Worm (Caenorhabditis elegans) whole organism, mixed stage, embryonic: ENCODE results near the gene Y53F4B.10.

Experiments
- blmp-1 ChIP-seq: fragments of 150-350 bp; optimal IDR thresholded peaks from 2 replicates; lab custom pipeline; 2014; ENCODE audit warnings: missing biosample characterization, missing genetic modification characterization
- ceh-39 ChIP-seq: fragments of 150-350 bp; optimal IDR thresholded peaks from 2 replicates; lab custom pipeline; 2014; ENCODE audit warnings: missing biosample characterization, missing genetic modification characterization
- ceh-43 ChIP-seq: fragments of 200-800 bp; sonication (Bioruptor generic); optimal IDR thresholded peaks from 2 replicates; lab custom pipeline; 2018; ENCODE audit warnings: mild to moderate bottlenecking, missing genetic modification characterization, moderate library complexity, missing compliant biosample characterization
- ceh-83 ChIP-seq: fragments of 200-800 bp; sonication (Bioruptor generic); optimal IDR thresholded peaks from 2 replicates; lab custom pipeline; 2018; ENCODE audit warnings: mild to moderate bottlenecking, missing genetic modification characterization, missing compliant biosample characterization
- ces-1 ChIP-seq: fragments of 150-350 bp; optimal IDR thresholded peaks from 2 replicates; lab custom pipeline; 2014; ENCODE audit warnings: missing biosample characterization, missing genetic modification reagents, missing genetic modification characterization
- cnd-1 ChIP-seq: fragments of 200-800 bp; sonication (Bioruptor generic); optimal IDR thresholded peaks from 2 replicates; lab custom pipeline; 2018; ENCODE audit warnings: mild to moderate bottlenecking, missing genetic modification characterization, missing compliant biosample characterization
- drap-1 ChIP-seq: fragments of 200-800 bp; sonication (Bioruptor generic); optimal IDR thresholded peaks from 3 replicates; lab custom pipeline; 2018; ENCODE audit warnings: mild to moderate bottlenecking, missing genetic modification characterization, missing compliant biosample characterization
- elt-1 ChIP-seq: sonication (generic microtip); optimal IDR thresholded peaks from 2 replicates; lab custom pipeline; 2017; ENCODE audit warnings: missing genetic modification characterization, mild to moderate bottlenecking, missing compliant biosample characterization, antibody characterized with exemption, moderate library complexity, borderline replicate concordance; ENCODE audit not compliant: insufficient read depth
- elt-3 ChIP-seq: fragments of 150-350 bp; optimal IDR thresholded peaks from 2 replicates; lab custom pipeline; 2014; ENCODE audit warnings: missing biosample characterization, missing genetic modification characterization
- ham-2 ChIP-seq: fragments of 200-800 bp; sonication (Bioruptor generic); optimal IDR thresholded peaks from 2 replicates; lab custom pipeline; 2018; ENCODE audit warnings: mild to moderate bottlenecking, missing genetic modification characterization, missing compliant biosample characterization
- hlh-1 ChIP-seq: fragments of 150-350 bp; optimal IDR thresholded peaks from 2 replicates; lab custom pipeline; 2014; ENCODE audit warnings: missing biosample characterization, missing genetic modification reagents, missing genetic modification characterization
- lin-13 ChIP-seq: fragments of 150-350 bp; optimal IDR thresholded peaks from 2 replicates; lab custom pipeline; 2014; ENCODE audit warnings: missing biosample characterization, missing genetic modification characterization
- lsy-2 ChIP-seq: fragments of 150-350 bp; optimal IDR thresholded peaks from 2 replicates; lab custom pipeline; 2014; ENCODE audit warnings: missing biosample characterization, missing genetic modification characterization
- mep-1 ChIP-seq: fragments of 150-350 bp; optimal IDR thresholded peaks from 2 replicates; lab custom pipeline; 2017; ENCODE audit warnings: missing biosample characterization, missing genetic modification reagents, missing genetic modification characterization, inconsistent platforms
- mls-2 ChIP-seq: sonication (generic microtip); optimal IDR thresholded peaks from 2 replicates; lab custom pipeline; 2016; ENCODE audit warnings: mild to moderate bottlenecking, missing genetic modification characterization, moderate library complexity, missing compliant biosample characterization
- nhr-12 ChIP-seq: fragments of 150-350 bp; optimal IDR thresholded peaks from 2 replicates; lab custom pipeline; 2014; ENCODE audit warnings: missing biosample characterization, missing genetic modification characterization
- nhr-2 ChIP-seq: fragments of 150-350 bp; optimal IDR thresholded peaks from 2 replicates; lab custom pipeline; 2014; ENCODE audit warnings: missing biosample characterization, missing genetic modification characterization
- nhr-237 ChIP-seq: fragments of 150-350 bp; optimal IDR thresholded peaks from 2 replicates; lab custom pipeline; 2014; ENCODE audit warnings: missing biosample characterization, missing genetic modification characterization
- nhr-76 ChIP-seq: sonication (generic microtip); optimal IDR thresholded peaks from 2 replicates; lab custom pipeline; 2017; ENCODE audit warnings: missing biosample characterization, missing genetic modification characterization
- pha-4 ChIP-seq: fragments of 150-350 bp; optimal IDR thresholded peaks from 2 replicates; lab custom pipeline; 2018; ENCODE audit warnings: missing biosample characterization, missing genetic modification reagents, missing genetic modification characterization
- sem-2 ChIP-seq: fragments of 200-800 bp; sonication (Bioruptor generic); optimal IDR thresholded peaks from 2 replicates; lab custom pipeline; 2018; ENCODE audit warnings: mild to moderate bottlenecking, missing genetic modification characterization, missing compliant biosample characterization
- snpc-4 ChIP-seq: fragments of 150-350 bp; optimal IDR thresholded peaks from 2 replicates; lab custom pipeline; 2014; ENCODE audit warnings: missing biosample characterization, missing genetic modification characterization
- sptf-1 ChIP-seq: sonication (generic microtip); optimal IDR thresholded peaks from 2 replicates; lab custom pipeline; 2017; ENCODE audit warnings: mild to moderate bottlenecking, missing genetic modification characterization, moderate library complexity, missing compliant biosample characterization
- tbx-8 ChIP-seq: fragments of 200-800 bp; sonication (Bioruptor generic); optimal IDR thresholded peaks from 2 replicates; lab custom pipeline; 2018; ENCODE audit warnings: mild to moderate bottlenecking, missing genetic modification characterization, moderate library complexity, missing compliant biosample characterization
- unc-62 ChIP-seq: fragments of 150-350 bp; optimal IDR thresholded peaks from 2 replicates; lab custom pipeline; 2014; ENCODE audit warnings: missing biosample characterization, missing genetic modification reagents, missing genetic modification characterization
- ztf-11 ChIP-seq: fragments of 150-350 bp; optimal IDR thresholded peaks from 2 replicates; lab custom pipeline; 2014; ENCODE audit warnings: missing biosample characterization, missing genetic modification characterization

Y53F4B.10 gene

ce11 chrII:15025599-15026164 is 22.4 kb upstream of the Y53F4B.10 start, which contains the start of gene cmtr-1 (continued):
- TF ChIP-seq lsy-2: peak; percentile 80
- TF ChIP-seq nhr-2 (tag; lab: Kevin White, UChicago): peak; percentile 3
- TF ChIP-seq unc-62 (GFP tag; lab: Kevin White, UChicago): peak; percentile 42
- TF ChIP-seq sem-2 (GFP tag; lab: Kevin White, UChicago): peak; percentile 47

- TF ChIP-seq lsy-2: peak; percentile 28
- TF ChIP-seq nhr-2 (tag; lab: Kevin White, UChicago): no peak
Measured at ce11 chrII:15025100-15025499, 21.8 kb upstream of the Y53F4B.10 start.

- TF ChIP-seq ztf-11: no peak
Measured at ce11 chrII:15018923-15019322, 15.6 kb upstream of the Y53F4B.10 start, which contains the start of gene Y53F4B.12. Gene Y53F4B.12 (plus strand): TSS chrII:15019223.

- TF ChIP-seq ham-2 (GFP tag; lab: Kevin White, UChicago) (no peak), ces-1 (GFP tag; lab: Kevin White, UChicago) (peak; percentile 61)
Measured at ce11 chrII:15015669-15016068, 12.4 kb upstream of the Y53F4B.10 start.

- no peak for TF ChIP-seq blmp-1 (tag; lab: Kevin White, UChicago)
Measured at ce11 chrII:15014380-15014779, 11.1 kb upstream of the Y53F4B.10 start, which contains the start of gene Y53F4B.51. Gene Y53F4B.51 (minus strand): TSS chrII:15014442.

ce11 chrII:15010366-15011235 is 7.3 kb upstream of the Y53F4B.10 start, which contains the start of the genes Y53F4B.9 and Y53F4B.11:
Gene Y53F4B.9 (minus strand): TSS chrII:15010416.
Gene Y53F4B.11 (plus strand): TSS chrII:15010748.
- peak; percentile 74 for TF ChIP-seq lsy-2
- no peak for TF ChIP-seq nhr-76 (tag; lab: Kevin White, UChicago)
- no peak for TF ChIP-seq tbx-8 (GFP tag; lab: Kevin White, UChicago)
- TF ChIP-seq unc-62 (GFP tag; lab: Kevin White, UChicago): peak; percentile 28
- no peak for TF ChIP-seq ztf-11
- peak; percentile 83 for TF ChIP-seq nhr-237 (tag; lab: Kevin White, UChicago)
- no peak for TF ChIP-seq drap-1 (GFP tag; lab: Kevin White, UChicago)
- no peak for TF ChIP-seq nhr-12 (tag; lab: Kevin White, UChicago)
- peak; percentile 24 for TF ChIP-seq lin-13 (tag; lab: Kevin White, UChicago)
- TF ChIP-seq snpc-4 (tag; lab: Kevin White, UChicago): no peak
- TF ChIP-seq pha-4 (tag; lab: Kevin White, UChicago): peak; percentile 34
- TF ChIP-seq blmp-1 (tag; lab: Kevin White, UChicago): no peak
- TF ChIP-seq elt-3 (tag; lab: Kevin White, UChicago): no peak
- TF ChIP-seq elt-1: no peak
- no peak for TF ChIP-seq ceh-83 (GFP tag; lab: Kevin White, UChicago)
- peak; percentile 44 for TF ChIP-seq ceh-39 (tag; lab: Kevin White, UChicago)
- peak; percentile 94 for TF ChIP-seq mep-1
- peak; percentile 65 for TF ChIP-seq ces-1 (GFP tag; lab: Kevin White, UChicago)
- TF ChIP-seq nhr-2 (tag; lab: Kevin White, UChicago): peak; percentile 24
- no peak for TF ChIP-seq ceh-43
- no peak for TF ChIP-seq mls-2
- TF ChIP-seq hlh-1: peak; percentile 31
- no peak for TF ChIP-seq cnd-1 (tag; lab: Kevin White, UChicago)
- peak; percentile 32 for TF ChIP-seq sptf-1 (tag; lab: Kevin White, UChicago)
